Worm (Caenorhabditis elegans) whole organism, L4/young adult: ENCODE measurements around the gene ZK1127.13.

ENCODE experiments used
- W03F9.2 ChIP-seq: fragments of 150-350 bp; optimal IDR thresholded peaks from 2 replicates; lab custom pipeline; 2014; ENCODE audit warnings: missing biosample characterization, missing genetic modification characterization
- dao-5 ChIP-seq: sonication (generic microtip); optimal IDR thresholded peaks from 2 replicates; lab custom pipeline; 2016; ENCODE audit warnings: missing genotype, missing genetic modification characterization, moderate library complexity, missing compliant biosample characterization
- him-1 ChIP-seq: sonication (generic microtip); optimal IDR thresholded peaks from 2 replicates; lab custom pipeline; 2016; ENCODE audit warnings: missing genotype, missing genetic modification reagents, missing genetic modification characterization, missing compliant biosample characterization

DNA sequence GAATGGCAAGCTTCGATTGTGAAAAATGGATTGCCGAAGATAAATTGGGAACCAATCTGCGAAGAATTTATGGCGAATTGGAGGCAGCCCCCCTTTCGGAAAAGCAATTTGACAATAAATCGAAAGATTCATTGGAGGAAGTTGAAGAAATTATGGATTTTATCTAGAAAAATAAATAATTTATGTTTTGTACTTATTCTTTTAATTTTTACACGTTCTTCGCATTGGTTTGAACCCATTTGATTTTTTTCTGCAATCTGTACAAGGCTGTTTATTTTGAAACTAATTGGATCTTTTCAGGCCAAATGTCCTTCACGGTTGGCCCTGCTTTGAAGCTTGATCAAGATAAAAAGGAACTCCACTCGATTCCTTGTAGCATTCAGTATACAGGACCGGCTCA lies at the start of gene ZK1127.13:
- TF ChIP-seq him-1 (tag; lab: Kevin White, UChicago) (no peak), W03F9.2 (tag; lab: Kevin White, UChicago) (no peak), dao-5 (no peak)
